Worm (Caenorhabditis elegans) whole organism, L4/young adult: ENCODE data around the gene Y43F8C.6.

Experiments
- W03F9.2 ChIP-seq: fragments of 150-350 bp; optimal IDR thresholded peaks from 2 replicates; lab custom pipeline; 2014; ENCODE audit warnings: missing biosample characterization, missing genetic modification characterization
- dao-5 ChIP-seq: sonication (generic microtip); optimal IDR thresholded peaks from 2 replicates; lab custom pipeline; 2016; ENCODE audit warnings: missing genotype, missing genetic modification characterization, moderate library complexity, missing compliant biosample characterization
- him-1 ChIP-seq: sonication (generic microtip); optimal IDR thresholded peaks from 2 replicates; lab custom pipeline; 2016; ENCODE audit warnings: missing genotype, missing genetic modification reagents, missing genetic modification characterization, missing compliant biosample characterization

DNA sequence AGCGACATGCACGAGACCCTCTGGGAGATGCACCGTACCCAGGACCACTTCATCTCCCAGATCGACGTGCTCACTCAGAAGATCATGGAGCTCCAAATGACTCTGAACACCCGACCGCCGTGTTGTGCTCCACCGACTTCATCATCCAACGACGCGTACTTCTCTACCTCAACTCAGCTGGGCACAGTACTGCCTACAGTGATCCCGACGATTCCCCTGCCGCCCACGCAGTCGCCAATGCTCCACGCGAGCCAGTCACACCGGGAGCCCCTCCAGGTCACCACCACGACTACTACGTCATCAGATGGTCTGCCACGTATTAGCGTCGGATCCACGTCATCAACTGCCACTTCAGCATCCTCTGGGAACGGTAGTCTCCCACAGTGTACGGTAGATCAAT is 35.3 kb downstream of the Y43F8C.6 start:
- TF ChIP-seq him-1 (tag; lab: Kevin White, UChicago) (no peak), dao-5 (tag; lab: Kevin White, UChicago) (no peak), W03F9.2 (tag; lab: Kevin White, UChicago) (no peak)
